Fruit fly (Drosophila melanogaster): ENCODE results near the gene Prp31.

Gene Prp31

DNA sequence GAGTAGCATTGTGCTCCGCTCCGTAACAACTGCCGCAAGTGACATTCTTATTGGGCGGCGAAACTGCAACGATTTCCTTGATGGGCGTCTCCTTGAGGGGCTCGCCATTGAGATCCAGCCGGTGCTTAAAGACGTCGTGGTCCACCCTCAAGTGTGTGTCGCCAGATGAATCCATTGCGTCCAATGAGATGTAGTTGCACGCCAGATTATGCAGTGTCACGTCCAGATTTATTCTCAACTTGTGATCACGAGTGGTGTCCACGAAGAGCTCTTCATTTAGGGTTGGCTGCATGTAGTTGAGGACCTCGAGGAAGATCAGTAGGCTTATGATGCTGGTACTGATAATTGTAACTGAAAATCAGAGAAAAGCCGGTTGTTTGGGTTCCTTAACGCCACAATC, 4.1 kb downstream of the Prp31 start:
- TF ChIP-seq brk (GFP tag; optimal IDR thresholded peaks at IDR 0.05) (no peak), N (GFP tag; optimal IDR thresholded peaks at IDR 0.05) (no peak), CrebA (GFP tag; optimal IDR thresholded peaks at IDR 0.05; ENCODE audit: borderline replicate concordance) (no peak), ey (GFP tag; optimal IDR thresholded peaks at IDR 0.05) (no peak), sage (GFP tag; optimal IDR thresholded peaks at IDR 0.05) (no peak), Mio (GFP tag; optimal IDR thresholded peaks at IDR 0.05) (no peak), HLH106 (tag; optimal IDR thresholded peaks at IDR 0.05) (no peak), pan (optimal IDR thresholded peaks at IDR 0.05) (no peak), Sp1 (GFP tag; optimal IDR thresholded peaks at IDR 0.05) (no peak), dsf (GFP tag; optimal IDR thresholded peaks at IDR 0.05; ENCODE audit: borderline replicate concordance) (no peak), usp (GFP tag; optimal IDR thresholded peaks at IDR 0.05) (no peak), Myc (optimal IDR thresholded peaks at IDR 0.05) (no peak), h (GFP tag; optimal IDR thresholded peaks at IDR 0.05) (no peak), CG9705 (GFP tag; optimal IDR thresholded peaks at IDR 0.05) (no peak), Vsx2 (GFP tag; optimal IDR thresholded peaks at IDR 0.05; ENCODE audit: partially characterized antibody) (no peak)

DNA sequence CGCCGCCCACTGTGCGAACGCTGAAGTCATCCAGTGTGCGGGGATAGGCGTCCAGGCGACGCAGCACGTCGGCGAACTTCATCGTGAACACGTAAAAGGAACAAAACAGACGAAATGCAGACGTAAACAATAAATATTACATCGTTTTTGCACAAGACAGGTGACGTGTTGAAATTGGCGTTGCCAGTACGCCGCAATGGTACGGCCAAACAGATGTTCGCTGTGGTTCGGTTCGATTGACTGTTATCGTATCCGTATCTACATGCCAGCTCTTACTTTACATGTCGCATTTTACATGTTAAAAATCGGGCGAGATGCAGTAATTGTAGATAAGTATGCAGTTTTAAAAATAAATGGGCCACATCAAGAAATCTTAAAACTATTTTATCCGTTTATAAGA, 4.5 kb downstream of the Prp31 start, which contains the start of gene CG7011:
Gene CG7011 (minus strand): TSS at position 215 of the 400 bp plus-strand sequence.
- TF ChIP-seq sage (GFP tag; optimal IDR thresholded peaks at IDR 0.05): no peak
- no peak for TF ChIP-seq tai (GFP tag; optimal IDR thresholded peaks at IDR 0.05)
- no peak for TF ChIP-seq br (GFP tag; optimal IDR thresholded peaks at IDR 0.05)
- no peak for TF ChIP-seq psq (GFP tag; optimal IDR thresholded peaks at IDR 0.05)
- TF ChIP-seq sv (GFP tag; optimal IDR thresholded peaks at IDR 0.05): no peak
- TF ChIP-seq CrebA (GFP tag; optimal IDR thresholded peaks at IDR 0.05; ENCODE audit: borderline replicate concordance): no peak
- TF ChIP-seq Hr83 (GFP tag; optimal IDR thresholded peaks at IDR 0.05; ENCODE audit: poor library complexity, severe bottlenecking): no peak
- TF ChIP-seq Mio (GFP tag; optimal IDR thresholded peaks at IDR 0.05): no peak
- no peak for TF ChIP-seq foxo (GFP tag; optimal IDR thresholded peaks at IDR 0.05)
- no peak for TF ChIP-seq Rel (GFP tag; optimal IDR thresholded peaks at IDR 0.05)
- no peak for TF ChIP-seq Rel (tag; optimal IDR thresholded peaks at IDR 0.05)
- no peak for TF ChIP-seq GATAd (GFP tag; optimal IDR thresholded peaks at IDR 0.05)
- no peak for TF ChIP-seq brk (GFP tag; optimal IDR thresholded peaks at IDR 0.05)
- TF ChIP-seq rgr (GFP tag; optimal IDR thresholded peaks at IDR 0.05): no peak
- no peak for TF ChIP-seq Dif (GFP tag; optimal IDR thresholded peaks at IDR 0.05; ENCODE audit: partially characterized antibody)

DNA sequence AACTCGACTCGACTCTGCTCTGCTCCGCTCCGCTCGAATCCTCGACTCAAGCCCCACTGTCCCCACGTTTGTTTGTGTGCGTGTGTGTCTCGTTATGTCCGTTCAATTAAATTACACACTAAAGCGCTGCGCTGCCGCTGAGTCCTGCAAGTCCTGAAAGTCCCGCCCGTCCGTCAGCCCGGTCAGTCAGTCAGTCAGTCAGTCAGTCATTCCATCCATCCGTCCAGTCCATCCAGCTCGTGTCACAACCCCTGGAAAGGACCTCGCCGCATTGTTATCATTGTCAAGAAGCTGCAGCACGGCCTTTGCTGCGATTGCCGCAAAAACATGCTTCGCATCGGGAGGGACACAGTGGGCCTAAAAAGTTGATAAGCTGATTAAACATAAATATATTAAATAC, 10.1 kb downstream of the Prp31 start:
- no peak for TF ChIP-seq dmrt93B (GFP tag; optimal IDR thresholded peaks at IDR 0.05)
- no peak for TF ChIP-seq jim (GFP tag; optimal IDR thresholded peaks at IDR 0.05)
- no peak for TF ChIP-seq Mio (GFP tag; optimal IDR thresholded peaks at IDR 0.05)
- TF ChIP-seq pan (optimal IDR thresholded peaks at IDR 0.05): no peak
- peak; percentile 24 for TF ChIP-seq Dfd (GFP tag; optimal IDR thresholded peaks at IDR 0.05)
- no peak for TF ChIP-seq CrebA (GFP tag; optimal IDR thresholded peaks at IDR 0.05; ENCODE audit: borderline replicate concordance)

DNA sequence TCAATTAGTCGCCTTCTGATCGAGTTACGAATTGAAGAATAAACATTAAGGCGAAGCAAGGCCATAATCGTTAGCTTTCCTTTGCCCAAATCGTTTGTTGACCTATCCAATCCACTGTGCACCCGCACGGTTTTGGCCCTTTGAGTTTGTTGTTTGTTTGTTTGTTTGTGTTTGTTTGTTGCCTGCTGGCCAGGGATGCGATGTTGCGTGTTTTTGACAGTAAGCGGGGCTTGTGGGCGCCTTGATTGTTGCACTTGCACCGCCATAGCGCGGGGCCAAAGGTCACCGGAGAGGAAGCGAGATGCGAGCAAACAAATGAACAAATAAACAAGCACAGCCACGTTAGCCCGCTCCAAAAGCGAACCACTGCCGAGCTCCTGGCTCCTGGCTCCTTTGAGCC, 10.9 kb downstream of the Prp31 start:
- no peak for TF ChIP-seq foxo (GFP tag; optimal IDR thresholded peaks at IDR 0.05)
- TF ChIP-seq Sp1 (GFP tag; optimal IDR thresholded peaks at IDR 0.05): no peak
- no peak for TF ChIP-seq sv (GFP tag; optimal IDR thresholded peaks at IDR 0.05)
- no peak for TF ChIP-seq psq (GFP tag; optimal IDR thresholded peaks at IDR 0.05)
- TF ChIP-seq HLH106 (tag; optimal IDR thresholded peaks at IDR 0.05): no peak
- no peak for TF ChIP-seq Dif (GFP tag; optimal IDR thresholded peaks at IDR 0.05; ENCODE audit: partially characterized antibody)
- TF ChIP-seq fru (GFP tag; optimal IDR thresholded peaks at IDR 0.05): no peak
- TF ChIP-seq Dfd (GFP tag; optimal IDR thresholded peaks at IDR 0.05): no peak
- TF ChIP-seq CG32264 (GFP tag; optimal IDR thresholded peaks at IDR 0.05): no peak
- no peak for TF ChIP-seq sage (GFP tag; optimal IDR thresholded peaks at IDR 0.05)
- no peak for TF ChIP-seq ey (GFP tag; optimal IDR thresholded peaks at IDR 0.05)
- TF ChIP-seq h (GFP tag; optimal IDR thresholded peaks at IDR 0.05): no peak
- no peak for TF ChIP-seq tai (GFP tag; optimal IDR thresholded peaks at IDR 0.05)
- TF ChIP-seq Hr83 (GFP tag; optimal IDR thresholded peaks at IDR 0.05; ENCODE audit: poor library complexity, severe bottlenecking): no peak
- no peak for TF ChIP-seq brk (GFP tag; optimal IDR thresholded peaks at IDR 0.05)
- no peak for TF ChIP-seq Rel (GFP tag; optimal IDR thresholded peaks at IDR 0.05)
- TF ChIP-seq Rel (tag; optimal IDR thresholded peaks at IDR 0.05): no peak
- no peak for TF ChIP-seq Vsx2 (GFP tag; optimal IDR thresholded peaks at IDR 0.05; ENCODE audit: partially characterized antibody)

DNA sequence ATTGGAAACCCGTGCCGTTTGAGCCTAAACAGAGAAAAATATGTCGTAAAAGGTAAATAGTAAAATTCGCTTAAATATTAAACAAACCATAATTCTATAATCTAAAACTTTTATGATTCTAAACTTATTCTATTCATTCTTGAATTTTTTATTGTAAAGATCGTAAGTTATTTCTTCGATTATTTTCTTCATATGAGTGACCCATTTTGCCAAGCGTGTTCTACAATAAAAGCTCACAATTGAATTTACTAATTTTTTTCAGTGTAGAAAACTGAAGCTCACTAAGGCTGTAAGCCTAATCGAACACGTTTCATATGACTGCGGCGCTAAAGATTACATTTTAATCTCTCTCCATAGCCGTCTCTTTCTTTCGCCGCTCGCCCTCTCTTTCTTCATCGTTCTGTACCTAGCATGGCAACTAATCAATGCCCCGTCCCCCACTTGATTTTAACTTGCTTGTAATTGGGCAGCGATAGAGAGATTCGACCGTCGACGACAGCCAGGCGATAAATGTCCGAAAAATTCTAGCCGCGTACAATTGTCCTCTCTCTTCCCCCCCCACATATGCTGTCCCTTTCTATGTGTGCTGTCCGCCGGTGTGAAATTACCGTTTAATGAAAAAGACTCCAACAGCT, 13.0 kb downstream of the Prp31 start:
- TF ChIP-seq CrebA (GFP tag; optimal IDR thresholded peaks at IDR 0.05; ENCODE audit: borderline replicate concordance) (no peak), Jra (GFP tag; optimal IDR thresholded peaks at IDR 0.05) (no peak), sv (GFP tag; optimal IDR thresholded peaks at IDR 0.05) (no peak), dl (GFP tag; optimal IDR thresholded peaks at IDR 0.05; ENCODE audit: insufficient read depth in 1 of 2, partially characterized antibody in 2 of 2) (no peak), GATAd (GFP tag; optimal IDR thresholded peaks at IDR 0.05) (no peak), Rel (GFP tag; optimal IDR thresholded peaks at IDR 0.05) (no peak), Rel (tag; optimal IDR thresholded peaks at IDR 0.05) (no peak), N (GFP tag; optimal IDR thresholded peaks at IDR 0.05) (no peak), ey (GFP tag; optimal IDR thresholded peaks at IDR 0.05) (no peak), Mio (GFP tag; optimal IDR thresholded peaks at IDR 0.05) (no peak), usp (GFP tag; optimal IDR thresholded peaks at IDR 0.05) (no peak), Myc (optimal IDR thresholded peaks at IDR 0.05) (no peak), Sp1 (GFP tag; optimal IDR thresholded peaks at IDR 0.05) (no peak), lola (GFP tag; optimal IDR thresholded peaks at IDR 0.05) (no peak), Vsx2 (GFP tag; optimal IDR thresholded peaks at IDR 0.05; ENCODE audit: partially characterized antibody) (no peak), HLH106 (tag; optimal IDR thresholded peaks at IDR 0.05) (no peak), woc (GFP tag; optimal IDR thresholded peaks at IDR 0.05) (no peak), br (GFP tag; optimal IDR thresholded peaks at IDR 0.05) (no peak)

Data from whole organism, wandering third instar larva.